Worm (Caenorhabditis elegans): ENCODE measurements around the gene pho-10.

DNA sequence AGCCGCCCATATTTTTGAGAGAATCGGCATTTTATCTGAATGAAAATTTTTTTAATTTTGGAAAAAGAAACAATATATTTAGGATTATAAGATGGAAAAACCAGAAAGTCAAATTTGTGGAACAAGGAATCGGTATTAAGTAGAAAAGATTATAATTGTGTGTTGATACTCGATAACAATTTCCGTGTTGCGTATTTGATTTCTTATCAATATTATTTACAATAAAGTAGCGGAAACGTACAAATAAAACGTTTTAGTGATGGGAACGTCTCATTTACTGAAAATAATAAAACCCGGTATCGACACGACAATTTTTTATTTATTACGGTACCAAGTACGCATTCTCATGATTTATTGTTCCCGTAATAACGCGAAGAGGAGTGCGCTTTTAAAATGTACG lies 16.5 kb upstream of the pho-10 start, which contains the start of gene C05C10.3:
- no peak for TF ChIP-seq dao-5 (tag; optimal IDR thresholded peaks at IDR 0.05)
- TF ChIP-seq him-1 (tag; optimal IDR thresholded peaks at IDR 0.05), result no peak

Data from whole organism, L4/young adult.